Worm (Caenorhabditis elegans): Measurements from ENCODE around the gene clec-190.

clec-190 gene

DNA sequence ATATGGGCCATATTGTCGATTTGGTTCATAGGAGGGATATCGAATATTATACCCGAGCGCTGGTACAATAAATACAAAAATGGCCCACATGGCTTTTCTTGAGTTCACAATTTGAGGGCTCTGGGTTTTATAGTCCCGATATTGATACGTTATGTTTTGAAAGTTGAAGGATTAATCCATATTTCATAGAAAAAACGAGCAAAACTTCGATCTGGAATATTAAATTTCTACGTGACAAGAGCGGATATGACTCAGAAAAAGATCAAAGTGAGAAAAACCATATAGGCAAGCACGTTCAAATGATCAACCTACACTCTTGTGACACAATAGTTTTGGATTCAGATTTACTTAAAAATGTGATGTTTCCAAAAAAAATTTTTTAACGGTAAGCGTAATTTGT is 5.8 kb upstream of the clec-190 start, which contains the start of gene col-135:
TSS of gene col-135 (minus strand) at position 101 of the 400 bp plus-strand sequence.
- no peak for TF ChIP-seq nhr-111 (GFP tag; optimal IDR thresholded peaks at IDR 0.05)
- TF ChIP-seq hmg-1.1 (GFP tag; IDR thresholded peaks at IDR 0.05): no peak
- no peak for TF ChIP-seq lsy-2 (tag; optimal IDR thresholded peaks at IDR 0.05)
- TF ChIP-seq R02D3.7 (tag; optimal IDR thresholded peaks at IDR 0.05): no peak
- peak in 1 of 2 experiments; percentile 35 for TF ChIP-seq unc-62 (GFP tag; optimal IDR thresholded peaks at IDR 0.05 in 1 of 2)
- no peak for TF ChIP-seq unc-62 (tag; optimal IDR thresholded peaks at IDR 0.05)
- TF ChIP-seq T20F7.1 (GFP tag; optimal IDR thresholded peaks at IDR 0.05): no peak
- no peak for TF ChIP-seq T26A8.4 (GFP tag; IDR thresholded peaks at IDR 0.05)

DNA sequence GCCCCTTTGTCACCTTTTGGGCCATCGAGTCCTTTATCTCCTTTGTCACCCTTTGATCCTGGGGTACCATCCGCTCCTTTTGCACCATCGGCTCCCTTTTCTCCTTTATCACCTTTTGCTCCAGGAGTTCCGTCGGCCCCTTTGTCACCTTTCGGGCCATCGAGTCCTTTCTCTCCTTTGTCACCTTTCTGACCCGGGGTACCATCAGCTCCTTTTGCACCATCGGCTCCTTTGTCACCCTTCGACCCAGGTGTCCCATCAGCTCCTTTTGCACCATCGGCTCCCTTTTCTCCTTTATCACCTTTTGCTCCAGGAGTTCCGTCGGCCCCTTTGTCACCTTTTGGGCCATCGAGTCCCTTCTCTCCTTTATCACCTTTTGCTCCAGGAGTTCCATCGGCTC is 4.3 kb upstream of the clec-190 start:
- TF ChIP-seq Y105C5A.15 (GFP tag; IDR thresholded peaks at IDR 0.05): 0 out of 2 replicates have a peak, but pooled peaks have one; percentile 8
- peak; percentile 74 for TF ChIP-seq set-16 (GFP tag; IDR thresholded peaks at IDR 0.05)

DNA sequence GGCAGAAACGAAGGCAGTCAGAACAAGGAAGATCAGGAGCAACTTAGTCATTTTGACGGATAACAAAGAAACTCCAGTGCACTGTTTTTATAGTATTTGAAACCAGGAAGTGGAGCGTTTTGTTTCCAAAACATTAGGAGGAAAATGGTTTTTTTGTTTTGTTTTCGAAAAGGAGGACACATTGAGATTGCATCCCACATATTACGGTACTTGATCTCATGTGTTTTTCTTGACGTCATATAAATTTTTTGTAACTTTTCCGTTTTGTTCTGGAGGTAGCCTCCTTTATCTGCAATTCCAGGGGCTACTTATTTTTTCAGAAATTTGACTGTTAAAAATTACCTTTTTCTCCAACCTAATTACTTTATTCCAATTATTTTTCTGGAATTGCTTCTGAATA is 1.8 kb upstream of the clec-190 start, which contains the start of gene M199.9:
TSS of gene M199.9 (minus strand) at position 101 of the 400 bp plus-strand sequence.
- no peak for TF ChIP-seq lin-1 (GFP tag; IDR thresholded peaks at IDR 0.05)
- no peak for TF ChIP-seq cey-2 (tag; optimal IDR thresholded peaks at IDR 0.05; ENCODE audit: borderline replicate concordance, insufficient read depth)
- no peak for TF ChIP-seq attf-4 (tag; optimal IDR thresholded peaks at IDR 0.05)
- no peak for TF ChIP-seq F44E2.7 (GFP tag; IDR thresholded peaks at IDR 0.05)
- TF ChIP-seq nhr-28 (tag; optimal IDR thresholded peaks at IDR 0.05): no peak
- no peak for TF ChIP-seq dmd-9 (GFP tag; IDR thresholded peaks at IDR 0.05)
- no peak for TF ChIP-seq T26A8.4 (GFP tag; IDR thresholded peaks at IDR 0.05)
- no peak for TF ChIP-seq ztf-7 (tag; optimal IDR thresholded peaks at IDR 0.05)
- no peak for TF ChIP-seq lsy-2 (tag; optimal IDR thresholded peaks at IDR 0.05)
- TF ChIP-seq ZK337.2 (GFP tag; IDR thresholded peaks at IDR 0.05): no peak
- no peak for TF ChIP-seq madf-5 (GFP tag; IDR thresholded peaks at IDR 0.05)
- no peak for TF ChIP-seq Y75B8A.6 (GFP tag; IDR thresholded peaks at IDR 0.05)
- no peak for TF ChIP-seq nhr-42 (GFP tag; IDR thresholded peaks at IDR 0.05)
- no peak for TF ChIP-seq egl-27 (tag; optimal IDR thresholded peaks at IDR 0.05)
- TF ChIP-seq egl-43 (GFP tag; IDR thresholded peaks at IDR 0.05): no peak
- no peak for TF ChIP-seq lir-3 (tag; optimal IDR thresholded peaks at IDR 0.05)
- TF ChIP-seq pha-4 (GFP tag; IDR thresholded peaks at IDR 0.05): no peak
- no peak for TF ChIP-seq pha-4 (tag; optimal IDR thresholded peaks at IDR 0.05)
- TF ChIP-seq hlh-11 (tag; optimal IDR thresholded peaks at IDR 0.05): no peak
- TF ChIP-seq spr-1 (tag; optimal IDR thresholded peaks at IDR 0.05): no peak

DNA sequence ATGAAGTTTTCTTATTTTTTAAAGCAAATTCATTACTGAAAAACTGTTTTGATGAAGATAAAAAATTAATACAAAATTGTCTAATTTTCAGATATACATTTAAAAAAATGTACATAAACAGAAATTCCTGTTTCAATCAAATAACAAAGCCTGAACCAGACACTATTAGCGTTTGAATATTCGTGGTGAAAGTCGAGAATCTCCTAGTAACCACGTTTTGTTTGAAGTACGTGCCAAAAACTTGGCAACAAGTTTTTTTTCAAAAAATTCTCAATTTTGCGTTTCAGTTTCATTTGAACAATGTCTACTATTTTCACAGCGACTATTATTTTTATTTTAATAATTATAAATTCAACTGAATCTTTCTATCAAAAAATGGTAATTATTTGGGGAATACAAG is 3.0 kb downstream of the clec-190 start, which contains the start of gene M199.7:
TSS of gene M199.7 (plus strand) at position 301 of the 400 bp plus-strand sequence.
- no peak for TF ChIP-seq ceh-82 (tag; optimal IDR thresholded peaks at IDR 0.05)
- TF ChIP-seq skn-1 (tag; optimal IDR thresholded peaks at IDR 0.05): no peak
- TF ChIP-seq daf-16 (GFP tag; optimal IDR thresholded peaks at IDR 0.05): no peak
- TF ChIP-seq daf-16 (tag; optimal IDR thresholded peaks at IDR 0.05): no peak
- no peak for TF ChIP-seq unc-62 (GFP tag; optimal IDR thresholded peaks at IDR 0.05 in 1 of 2)
- TF ChIP-seq unc-62 (tag; optimal IDR thresholded peaks at IDR 0.05): no peak
- no peak for TF ChIP-seq mxl-2 (GFP tag; conservative IDR thresholded peaks at IDR 0.05)
- no peak for TF ChIP-seq nhr-77 (tag; optimal IDR thresholded peaks at IDR 0.05)
- TF ChIP-seq mdt-29 (GFP tag; IDR thresholded peaks at IDR 0.05): no peak
- no peak for TF ChIP-seq ZK337.2 (GFP tag; IDR thresholded peaks at IDR 0.05)

ce11 chrIV:15120746-15121145 is 5.2 kb downstream of the clec-190 start, which contains the start of gene clec-189:
Gene clec-189 (plus strand): TSS chrIV:15120837.
- TF ChIP-seq ama-1 (optimal IDR thresholded peaks at IDR 0.05) (no peak), set-16 (GFP tag; IDR thresholded peaks at IDR 0.05) (0 out of 2 replicates have a peak, but pooled peaks have one; percentile 19), snpc-1.2 (GFP tag; IDR thresholded peaks at IDR 0.05) (peak; percentile 80), lin-15B (tag; optimal IDR thresholded peaks at IDR 0.05) (no peak), mxl-3 (GFP tag; optimal IDR thresholded peaks at IDR 0.05) (no peak), hlh-11 (tag; optimal IDR thresholded peaks at IDR 0.05) (no peak), sdz-12 (GFP tag; optimal IDR thresholded peaks at IDR 0.05) (no peak)

All from whole organism, L4 larva.